Worm (Caenorhabditis elegans): ENCODE results near the gene F02C12.2.
A peak's percentile ranks its signal among the peaks of the same experiment; 100 is the strongest.
"Not testable (repeated sequence)": the region's sequence is repeated elsewhere in the genome, so short reads cannot be mapped to it uniquely, and the experiment has no call there.

Gene F02C12.2

DNA sequence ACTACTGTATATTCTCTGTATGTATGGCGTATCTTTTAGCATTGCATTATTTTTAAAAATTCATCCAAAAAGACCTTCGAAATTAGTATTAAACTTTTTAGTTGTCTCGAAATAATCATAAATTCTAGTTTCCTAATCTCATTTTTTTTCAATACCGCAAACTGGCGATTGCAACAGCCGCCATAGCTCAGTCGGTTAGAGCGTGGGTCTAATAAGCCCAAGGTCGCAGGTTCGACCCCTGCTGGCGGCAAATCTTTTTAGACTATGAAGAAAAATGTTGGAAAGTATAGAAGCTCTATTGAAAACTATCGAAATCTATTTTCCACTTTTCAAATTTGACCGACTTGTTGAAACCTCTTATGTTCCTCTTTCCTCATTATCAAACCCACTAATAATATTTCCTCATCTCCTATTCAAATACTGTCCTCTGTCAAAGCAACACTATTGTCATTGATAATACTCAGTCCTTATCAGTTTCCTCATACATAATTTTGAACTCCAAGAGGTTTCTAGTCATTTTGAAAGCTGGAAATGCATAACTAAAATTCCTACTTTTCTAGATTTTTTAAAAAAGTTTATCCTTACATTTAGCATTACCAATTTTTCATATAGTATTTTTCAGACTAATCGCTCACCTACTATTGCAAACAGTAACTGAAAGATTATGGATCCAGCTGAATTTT is 36.8 kb upstream of the F02C12.2 start, which contains the start of gene jmjd-3.3:
Gene jmjd-3.3 (plus strand): TSS at position 633 of the 683 bp plus-strand sequence.
- TF ChIP-seq ZK337.2 (GFP tag; IDR thresholded peaks at IDR 0.05) (0 out of 2 replicates have a peak, but pooled peaks have one; percentile 2), daf-16 (GFP tag; optimal IDR thresholded peaks at IDR 0.05) (no peak), daf-16 (tag; optimal IDR thresholded peaks at IDR 0.05) (peak; percentile 0), dpl-1 (GFP tag; optimal IDR thresholded peaks at IDR 0.05) (no peak)

DNA sequence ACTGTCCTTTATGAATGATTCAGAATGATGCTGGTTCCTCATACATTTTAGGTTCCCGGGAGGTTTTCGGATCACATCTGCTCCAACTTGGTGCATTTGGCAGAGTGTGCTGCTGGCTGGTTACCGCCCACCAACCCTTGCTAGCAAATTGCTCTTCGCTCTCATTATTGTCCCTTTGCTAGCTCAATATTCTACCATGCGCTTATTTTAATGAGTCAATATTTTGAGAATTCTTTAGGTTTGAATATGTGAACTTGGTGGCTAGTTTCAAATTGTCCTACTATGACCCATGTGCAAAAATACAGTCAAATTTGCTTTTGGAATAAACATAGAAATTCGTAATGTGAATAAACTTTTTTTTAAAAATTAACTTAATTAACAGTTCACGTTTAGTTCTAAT is 36.0 kb upstream of the F02C12.2 start:
- TF ChIP-seq ztf-11 (tag; optimal IDR thresholded peaks at IDR 0.05) (no peak), set-16 (GFP tag; IDR thresholded peaks at IDR 0.05) (no peak), spr-1 (tag; optimal IDR thresholded peaks at IDR 0.05) (no peak), lin-39 (tag; optimal IDR thresholded peaks at IDR 0.05) (no peak), unc-130 (GFP tag; optimal IDR thresholded peaks at IDR 0.05) (no peak), mep-1 (tag; optimal IDR thresholded peaks at IDR 0.05) (no peak), zfp-3 (GFP tag; conservative IDR thresholded peaks at IDR 0.05) (no peak), F26F4.8 (GFP tag; conservative IDR thresholded peaks at IDR 0.05) (no peak), tag-97 (GFP tag; IDR thresholded peaks at IDR 0.05) (no peak), madf-9 (GFP tag; conservative IDR thresholded peaks at IDR 0.05) (no peak), hmg-1.1 (GFP tag; IDR thresholded peaks at IDR 0.05) (no peak), nhr-10 (tag; optimal IDR thresholded peaks at IDR 0.05) (no peak), ceh-62 (tag; optimal IDR thresholded peaks at IDR 0.05) (no peak)

DNA sequence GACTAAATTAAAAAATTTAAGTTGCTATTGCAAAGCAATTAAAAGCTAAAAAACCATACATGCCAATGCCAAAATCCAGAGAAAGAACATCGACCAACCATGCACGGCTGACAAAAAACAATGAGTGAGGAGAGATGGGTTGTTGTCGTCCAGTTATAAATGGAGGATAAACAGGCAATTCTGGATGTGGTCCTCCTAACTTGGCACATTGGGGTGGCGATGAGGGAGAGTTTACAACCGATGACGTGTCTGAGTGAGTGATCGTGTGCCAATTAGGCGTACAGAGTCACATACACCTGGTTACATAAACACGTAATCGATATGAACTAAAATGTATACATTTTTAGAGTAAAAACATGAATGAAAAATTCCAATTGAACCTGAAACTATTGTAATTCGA is 32.3 kb upstream of the F02C12.2 start, which contains the start of gene C29F7.10:
Gene C29F7.10 (minus strand): TSS at position 101 of the 400 bp plus-strand sequence.
- TF ChIP-seq ZK337.2 (GFP tag; IDR thresholded peaks at IDR 0.05); ceh-44 (GFP tag; IDR thresholded peaks at IDR 0.05); nhr-6 (tag; optimal IDR thresholded peaks at IDR 0.05): not testable (repeated sequence)

DNA sequence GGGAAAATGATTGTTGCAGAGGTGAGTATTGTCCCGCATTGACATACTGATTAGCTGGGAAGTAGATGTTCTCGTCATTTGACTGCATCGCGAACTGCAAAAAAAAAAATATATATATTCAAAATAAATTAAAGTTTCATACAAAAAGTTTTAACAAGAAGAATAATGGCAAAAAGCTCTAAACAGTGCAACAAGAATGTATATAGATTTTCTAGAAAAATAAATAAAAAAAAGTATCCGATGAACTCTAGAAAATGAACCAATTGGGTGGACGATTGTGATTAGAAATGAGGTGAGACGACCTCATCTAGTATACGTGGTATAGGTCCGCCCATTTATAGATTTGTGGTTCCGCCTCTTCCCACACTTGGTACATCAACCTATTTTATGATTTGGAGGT is 29.6 kb upstream of the F02C12.2 start, which contains the start of gene fkh-4:
Gene fkh-4 (minus strand): TSS at position 101 of the 400 bp plus-strand sequence.
- not testable (repeated sequence) for TF ChIP-seq unc-39 (tag; optimal IDR thresholded peaks at IDR 0.05); tag-97 (GFP tag; IDR thresholded peaks at IDR 0.05); ceh-32 (tag; optimal IDR thresholded peaks at IDR 0.05; ENCODE audit: poor library complexity)

- TF ChIP-seq aha-1 (tag) (peak; percentile 27), jun-1 (tag; optimal IDR thresholded peaks at IDR 0.05) (no peak)
Observed at ce11 chrX:13423340-13423739, 24.2 kb upstream of the F02C12.2 start, which contains the start of gene fkh-3. Gene fkh-3, minus strand, starts transcription at chrX:13423440.

- TF ChIP-seq ceh-44 (GFP tag; IDR thresholded peaks at IDR 0.05) (no peak), nhr-28 (tag; optimal IDR thresholded peaks at IDR 0.05) (peak; percentile 63), aha-1 (tag) (peak; percentile 57), nhr-77 (tag; optimal IDR thresholded peaks at IDR 0.05) (no peak), dmd-6 (GFP tag; IDR thresholded peaks at IDR 0.05) (peak; percentile 72), daf-16 (GFP tag; optimal IDR thresholded peaks at IDR 0.05) (no peak), daf-16 (tag; optimal IDR thresholded peaks at IDR 0.05) (peak; percentile 71), pqm-1 (tag; optimal IDR thresholded peaks at IDR 0.05) (peak; percentile 67)
Observed at ce11 chrX:13421068-13421467, 21.9 kb upstream of the F02C12.2 start.

DNA sequence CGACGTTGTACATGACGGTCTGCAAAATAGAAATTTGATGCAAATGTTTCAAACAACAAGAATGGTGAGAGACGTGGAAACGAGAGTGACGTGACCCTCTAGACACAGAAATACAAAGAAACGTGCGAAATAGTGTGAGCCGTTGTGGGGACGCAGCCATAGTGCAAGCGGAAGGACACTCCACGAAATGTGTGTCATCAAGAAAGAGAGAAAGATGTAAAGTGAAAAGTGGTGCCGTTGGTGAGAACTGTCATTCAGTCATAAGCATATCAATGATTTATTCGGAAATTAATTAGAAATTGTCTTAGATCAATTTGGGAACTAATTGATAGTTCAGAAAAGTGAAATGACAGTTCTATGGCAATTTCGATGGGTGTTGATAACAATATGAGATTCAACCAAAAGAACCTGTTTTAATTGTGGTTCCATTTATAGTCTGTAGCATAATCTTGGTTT is 20.8 kb upstream of the F02C12.2 start, which contains the start of gene C29F7.3:
Gene C29F7.3 (minus strand): TSS at position 51 of the 456 bp plus-strand sequence.
- TF ChIP-seq hlh-30 (tag; optimal IDR thresholded peaks at IDR 0.05; ENCODE audit: insufficient read depth) = peak; percentile 50
- TF ChIP-seq dmd-6 (GFP tag; IDR thresholded peaks at IDR 0.05) = peak; percentile 97
- TF ChIP-seq Y48G9A.11 (GFP tag; IDR thresholded peaks at IDR 0.05) = no peak
- TF ChIP-seq madf-5 (GFP tag; IDR thresholded peaks at IDR 0.05) = no peak
- no peak for TF ChIP-seq unc-39 (tag; optimal IDR thresholded peaks at IDR 0.05)
- no peak for TF ChIP-seq dpl-1 (GFP tag; optimal IDR thresholded peaks at IDR 0.05)
- TF ChIP-seq zfp-2 (tag; optimal IDR thresholded peaks at IDR 0.05) = no peak
- no peak for TF ChIP-seq mdl-1 (tag; optimal IDR thresholded peaks at IDR 0.05)
- TF ChIP-seq F44E2.7 (GFP tag; IDR thresholded peaks at IDR 0.05) = no peak
- TF ChIP-seq attf-4 (tag; optimal IDR thresholded peaks at IDR 0.05) = no peak
- no peak for TF ChIP-seq madf-9 (GFP tag; conservative IDR thresholded peaks at IDR 0.05)
- no peak for TF ChIP-seq ceh-44 (GFP tag; IDR thresholded peaks at IDR 0.05)
- no peak for TF ChIP-seq fos-1 (tag; optimal IDR thresholded peaks at IDR 0.05)
- TF ChIP-seq lin-1 (GFP tag; IDR thresholded peaks at IDR 0.05) = peak; percentile 85
- TF ChIP-seq nhr-237 (tag; optimal IDR thresholded peaks at IDR 0.05) = no peak
- no peak for TF ChIP-seq D1046.2 (GFP tag; IDR thresholded peaks at IDR 0.05)
- no peak for TF ChIP-seq nhr-41 (GFP tag; IDR thresholded peaks at IDR 0.05)

Data from whole organism, L4 larva.